Worm (Caenorhabditis elegans) whole organism, L1 larva: Measurements from ENCODE around the gene math-23.

Experiments
- C16A3.4 ChIP-seq: fragments of 150-350 bp; optimal IDR thresholded peaks from 2 replicates; lab custom pipeline; 2014; ENCODE audit warnings: missing biosample characterization, missing genetic modification characterization
- aha-1 ChIP-seq: fragments of 150-350 bp; optimal IDR thresholded peaks from 2 replicates; lab custom pipeline; 2014; ENCODE audit warnings: missing biosample characterization, missing genetic modification characterization
- aly-2 ChIP-seq: fragments of 150-350 bp; optimal IDR thresholded peaks from 2 replicates; lab custom pipeline; 2014; ENCODE audit warnings: missing biosample characterization, missing genetic modification characterization
- ceh-63 ChIP-seq: fragments of 200-800 bp; sonication (Bioruptor generic); optimal IDR thresholded peaks from 2 replicates; lab custom pipeline; 2018; ENCODE audit warnings: mild to moderate bottlenecking, missing genetic modification characterization, missing compliant biosample characterization
- ceh-8 ChIP-seq: fragments of 200-800 bp; sonication (Bioruptor generic); optimal IDR thresholded peaks from 2 replicates; lab custom pipeline; 2018; ENCODE audit warnings: mild to moderate bottlenecking, missing genetic modification characterization, moderate library complexity, missing compliant biosample characterization
- ceh-88 ChIP-seq: fragments of 200-800 bp; sonication (Bioruptor generic); IDR thresholded peaks from 2 replicates; pipeline ENCODE4 v1.3.6; 2022; ENCODE audit warnings: missing genetic modification characterization, missing compliant biosample characterization
- ces-1 ChIP-seq: fragments of 150-350 bp; optimal IDR thresholded peaks from 2 replicates; lab custom pipeline; 2014; ENCODE audit warnings: missing biosample characterization, missing genetic modification reagents, missing genetic modification characterization
- dpl-1 ChIP-seq, 3 experiments: fragments of 150-350 bp in 2 of 3; sonication (generic microtip) in 1 of 3; optimal IDR thresholded peaks; 2 replicates each; lab custom pipeline; 2014 to 2017; ENCODE audit warnings: missing biosample characterization in 3 of 3, missing genetic modification characterization in 3 of 3, missing genetic modification reagents in 3 of 3
- dsc-1 ChIP-seq: sonication (generic microtip); optimal IDR thresholded peaks from 2 replicates; lab custom pipeline; 2016; ENCODE audit warnings: mild to moderate bottlenecking, missing genetic modification characterization, missing compliant biosample characterization
- efl-1 ChIP-seq, 4 experiments: fragments of 150-350 bp; optimal IDR thresholded peaks in 3 of 4; peaks in 1 of 4; 1 replicate in 1 of 4; 2 replicates in 3 of 4; lab custom pipeline; 2014; ENCODE audit warnings: missing biosample characterization in 2 of 4, missing genetic modification characterization in 2 of 4, missing genetic modification reagents in 2 of 4
- egl-13 ChIP-seq: sonication (generic microtip); optimal IDR thresholded peaks from 2 replicates; lab custom pipeline; 2016; ENCODE audit warnings: missing genotype, missing genetic modification reagents, missing genetic modification characterization, missing compliant biosample characterization
- elt-2 ChIP-seq: sonication (generic microtip); optimal IDR thresholded peaks from 2 replicates; lab custom pipeline; 2016; ENCODE audit warnings: missing genetic modification characterization, mild to moderate bottlenecking, inconsistent platforms, missing compliant biosample characterization, missing genetic modification reagents
- fkh-4 ChIP-seq: sonication (generic microtip); optimal IDR thresholded peaks from 2 replicates; lab custom pipeline; 2016; ENCODE audit warnings: missing compliant biosample characterization, missing genetic modification characterization, borderline replicate concordance
- fkh-8 ChIP-seq: sonication (generic microtip); optimal IDR thresholded peaks from 2 replicates; lab custom pipeline; 2016; ENCODE audit warnings: mild to moderate bottlenecking, missing genetic modification characterization, missing compliant biosample characterization
- jun-1 ChIP-seq: fragments of 150-350 bp; optimal IDR thresholded peaks from 2 replicates; lab custom pipeline; 2014; ENCODE audit warnings: missing biosample characterization, missing genetic modification reagents, missing genetic modification characterization
- lin-13 ChIP-seq: fragments of 150-350 bp; optimal IDR thresholded peaks from 2 replicates; lab custom pipeline; 2014; ENCODE audit warnings: missing biosample characterization, missing genetic modification reagents, missing genetic modification characterization
- lin-35 ChIP-seq, 2 experiments: fragments of 150-350 bp; optimal IDR thresholded peaks; 2 replicates each; lab custom pipeline; 2014; ENCODE audit warnings: missing biosample characterization in 2 of 2, missing genetic modification characterization in 2 of 2, missing genetic modification reagents in 2 of 2
- lin-39 ChIP-seq: fragments of 150-350 bp; optimal IDR thresholded peaks from 2 replicates; lab custom pipeline; 2014; ENCODE audit warnings: missing biosample characterization, missing genetic modification reagents, missing genetic modification characterization
- nhr-11 ChIP-seq: fragments of 150-350 bp; optimal IDR thresholded peaks from 2 replicates; lab custom pipeline; 2014; ENCODE audit warnings: missing biosample characterization, missing genetic modification characterization
- nhr-47 ChIP-seq: sonication (generic microtip); optimal IDR thresholded peaks from 2 replicates; lab custom pipeline; 2016; ENCODE audit warnings: mild to moderate bottlenecking, missing genetic modification characterization, moderate library complexity, missing compliant biosample characterization
- nhr-76 ChIP-seq: sonication (generic microtip); optimal IDR thresholded peaks from 2 replicates; lab custom pipeline; 2017; ENCODE audit warnings: missing biosample characterization, missing genetic modification characterization
- nhr-77 ChIP-seq: fragments of 150-350 bp; optimal IDR thresholded peaks from 2 replicates; lab custom pipeline; 2014; ENCODE audit warnings: missing biosample characterization, missing genetic modification characterization
- nhr-84 ChIP-seq: sonication (generic microtip); optimal IDR thresholded peaks from 2 replicates; lab custom pipeline; 2017; ENCODE audit warnings: missing biosample characterization, missing genetic modification characterization
- nhr-85 ChIP-seq: sonication (generic microtip); peaks from one replicate; lab custom pipeline; 2016; ENCODE audit warnings: missing genetic modification characterization, inconsistent platforms, missing compliant biosample characterization
- nhr-90 ChIP-seq: sonication (generic microtip); optimal IDR thresholded peaks from 2 replicates; lab custom pipeline; 2016; ENCODE audit warnings: mild to moderate bottlenecking, missing genetic modification characterization, missing compliant biosample characterization; ENCODE audit not compliant: poor library complexity
- pax-3 ChIP-seq: fragments of 200-800 bp; sonication (Bioruptor generic); optimal IDR thresholded peaks from 2 replicates; lab custom pipeline; 2018; ENCODE audit warnings: mild to moderate bottlenecking, missing genetic modification characterization, moderate library complexity, missing compliant biosample characterization
- rnt-1 ChIP-seq: sonication (generic microtip); optimal IDR thresholded peaks from 2 replicates; lab custom pipeline; 2016; ENCODE audit warnings: mild to moderate bottlenecking, missing genetic modification characterization, moderate library complexity, missing compliant biosample characterization
- snpc-4 ChIP-seq: fragments of 150-350 bp; optimal IDR thresholded peaks from 2 replicates; lab custom pipeline; 2014; ENCODE audit warnings: missing biosample characterization, missing genetic modification characterization
- swsn-7 ChIP-seq: sonication (generic microtip); optimal IDR thresholded peaks from 2 replicates; lab custom pipeline; 2016; ENCODE audit warnings: missing genetic modification characterization, missing compliant biosample characterization
- tbx-2 ChIP-seq: sonication (generic microtip); optimal IDR thresholded peaks from 2 replicates; lab custom pipeline; 2016; ENCODE audit warnings: missing genetic modification characterization, missing compliant biosample characterization
- vab-15 ChIP-seq: sonication (generic microtip); optimal IDR thresholded peaks from 2 replicates; lab custom pipeline; 2017; ENCODE audit warnings: missing genotype, mild to moderate bottlenecking, missing genetic modification characterization, missing compliant biosample characterization
- xbp-1 ChIP-seq: sonication (generic microtip); optimal IDR thresholded peaks from 2 replicates; lab custom pipeline; 2016; ENCODE audit warnings: missing genetic modification characterization, missing compliant biosample characterization
- ztf-4 ChIP-seq: fragments of 150-350 bp; optimal IDR thresholded peaks from 2 replicates; lab custom pipeline; 2014; ENCODE audit warnings: missing biosample characterization, missing genetic modification characterization

The math-23 gene

ce11 chrII:1924459-1924858 lies 22.4 kb downstream of the math-23 start, which contains the start of gene F52C6.3:
Gene F52C6.3 (plus strand): TSS chrII:1924759.
- no peak for TF ChIP-seq swsn-7
- TF ChIP-seq nhr-84 (tag; lab: Kevin White, UChicago), result no peak
- TF ChIP-seq ces-1 (GFP tag; lab: Kevin White, UChicago), result no peak
- TF ChIP-seq egl-13 (tag; lab: Kevin White, UChicago), result no peak
- TF ChIP-seq fkh-4, result no peak
- no peak for TF ChIP-seq ceh-63 (GFP tag; lab: Kevin White, UChicago)
- TF ChIP-seq aly-2 (tag; lab: Kevin White, UChicago), result no peak
- TF ChIP-seq tbx-2 (tag; lab: Kevin White, UChicago), result no peak
- TF ChIP-seq rnt-1 (tag; lab: Kevin White, UChicago), result no peak
- no peak for TF ChIP-seq vab-15 (tag; lab: Kevin White, UChicago)
- no peak for TF ChIP-seq dsc-1 (tag; lab: Kevin White, UChicago)
- no peak for TF ChIP-seq nhr-77 (tag; lab: Kevin White, UChicago)
- no peak for TF ChIP-seq lin-35 (GFP tag; optimal IDR thresholded peaks at IDR 0.05; lab: Kevin White, UChicago)

ce11 chrII:1926162-1926561 lies 24.1 kb downstream of the math-23 start, which contains the start of gene F52C6.2:
Gene F52C6.2 (plus strand): TSS chrII:1926462.
- TF ChIP-seq nhr-85 (no peak), nhr-47 (tag; lab: Kevin White, UChicago) (no peak), vab-15 (tag; lab: Kevin White, UChicago) (no peak), C16A3.4 (tag; lab: Kevin White, UChicago) (no peak), fkh-8 (tag; lab: Kevin White, UChicago) (no peak), nhr-84 (tag; lab: Kevin White, UChicago) (no peak), xbp-1 (tag; lab: Kevin White, UChicago) (no peak), elt-2 (no peak), aha-1 (no peak)

ce11 chrII:1928578-1928977 lies 26.5 kb downstream of the math-23 start:
- peak in 1 of 2 experiments; percentile 52 for TF ChIP-seq efl-1 (optimal IDR thresholded peaks at IDR 0.05; lab: Kevin White, UChicago)
- TF ChIP-seq efl-1 (GFP tag; optimal IDR thresholded peaks at IDR 0.05 in 1 of 2; lab: Kevin White, UChicago), result peak; percentile 60 to 94
- peak; percentile 20 to 54 (median 53) for TF ChIP-seq dpl-1 (GFP tag; optimal IDR thresholded peaks at IDR 0.05; lab: Kevin White, UChicago)
- TF ChIP-seq vab-15 (tag; lab: Kevin White, UChicago), result no peak
- peak; percentile 5 to 56 for TF ChIP-seq lin-35 (GFP tag; optimal IDR thresholded peaks at IDR 0.05; lab: Kevin White, UChicago)
- no peak for TF ChIP-seq lin-39 (tag; lab: Kevin White, UChicago)

- TF ChIP-seq elt-2 (peak; percentile 36), aly-2 (tag; lab: Kevin White, UChicago) (no peak)
These were observed 37.6 kb downstream of the math-23 start, which contains the start of gene ZK250.13 for ce11 chrII:1939652-1940051. Gene ZK250.13 (minus strand): TSS chrII:1939752.

- no peak for TF ChIP-seq nhr-76 (tag; lab: Kevin White, UChicago)
- no peak for TF ChIP-seq ceh-88 (GFP tag; lab: Robert Waterston, UW)
- no peak for TF ChIP-seq xbp-1 (tag; lab: Kevin White, UChicago)
- TF ChIP-seq pax-3 (tag; lab: Kevin White, UChicago), result no peak
- TF ChIP-seq tbx-2 (tag; lab: Kevin White, UChicago), result no peak
- no peak for TF ChIP-seq nhr-77 (tag; lab: Kevin White, UChicago)
- no peak for TF ChIP-seq lin-39 (tag; lab: Kevin White, UChicago)
- TF ChIP-seq ceh-8, result no peak
- no peak for TF ChIP-seq lin-13 (GFP tag; lab: Kevin White, UChicago)
- TF ChIP-seq nhr-11 (tag; lab: Kevin White, UChicago), result no peak
- TF ChIP-seq aly-2 (tag; lab: Kevin White, UChicago), result no peak
- no peak for TF ChIP-seq ztf-4 (tag; lab: Kevin White, UChicago)
- TF ChIP-seq swsn-7, result no peak
- TF ChIP-seq ceh-63 (GFP tag; lab: Kevin White, UChicago), result no peak
- TF ChIP-seq snpc-4, result no peak
- TF ChIP-seq jun-1 (tag; lab: Kevin White, UChicago), result no peak
- TF ChIP-seq nhr-85, result no peak
- TF ChIP-seq nhr-90, result no peak
- TF ChIP-seq, all 84 proteins: peak for 0
These were observed 43.0 kb downstream of the math-23 start, which contains the start of gene ZK250.14 for ce11 chrII:1945093-1945492. Gene ZK250.14 (minus strand): TSS chrII:1945193.
